Fruit fly (Drosophila melanogaster): ENCODE results near the gene Ahcy.

Ahcy gene

DNA sequence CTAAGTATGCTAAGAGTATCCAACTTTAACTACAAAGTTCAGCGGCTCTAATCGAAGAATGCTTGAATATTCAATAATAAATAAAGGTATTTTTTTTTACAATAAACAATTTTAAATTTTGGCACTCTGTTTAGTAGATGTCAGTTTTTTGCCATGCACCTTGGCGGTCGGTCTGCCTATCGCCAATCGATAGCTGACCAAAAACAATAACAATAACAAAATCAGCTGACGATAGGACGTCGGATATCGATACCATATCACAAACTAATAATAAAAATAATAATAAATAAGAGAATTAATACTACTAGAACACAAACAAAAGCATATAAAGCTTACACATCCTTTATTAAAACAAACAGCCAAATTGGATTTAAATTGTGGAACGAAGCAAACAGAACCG, 36.6 kb downstream of the Ahcy start, which contains the start of gene Gmap (continued):
- TF ChIP-seq sob (GFP tag; IDR thresholded peaks at IDR 0.05): no peak
- TF ChIP-seq CG8359 (GFP tag; optimal IDR thresholded peaks at IDR 0.05; ENCODE audit: borderline replicate concordance): no peak
- no peak for TF ChIP-seq cas (GFP tag; IDR thresholded peaks at IDR 0.05)
- TF ChIP-seq CG6254 (GFP tag; optimal IDR thresholded peaks at IDR 0.05): no peak
- TF ChIP-seq tin (GFP tag; optimal IDR thresholded peaks at IDR 0.05): no peak
- no peak for TF ChIP-seq kah (GFP tag; optimal IDR thresholded peaks at IDR 0.05)
- no peak for TF ChIP-seq Hr3 (GFP tag; optimal IDR thresholded peaks at IDR 0.05)
- no peak for TF ChIP-seq CG17361 (GFP tag; IDR thresholded peaks at IDR 0.05)
- TF ChIP-seq nerfin-2 (GFP tag; IDR thresholded peaks at IDR 0.05; ENCODE audit: partially characterized antibody): peak; percentile 96
- no peak for TF ChIP-seq CTCF (GFP tag; optimal IDR thresholded peaks at IDR 0.05)
- no peak for TF ChIP-seq ara (GFP tag; IDR thresholded peaks at IDR 0.05)
- no peak for TF ChIP-seq Camta (GFP tag; optimal IDR thresholded peaks at IDR 0.05)
- TF ChIP-seq HLH4C (GFP tag; IDR thresholded peaks at IDR 0.05; ENCODE audit: partially characterized antibody): peak; percentile 96
- no peak for TF ChIP-seq p53 (GFP tag; optimal IDR thresholded peaks at IDR 0.05)
- no peak for TF ChIP-seq tup (GFP tag; optimal IDR thresholded peaks at IDR 0.05)
- no peak for TF ChIP-seq oc (tag; optimal IDR thresholded peaks at IDR 0.05)
- TF ChIP-seq CG4404 (GFP tag; IDR thresholded peaks at IDR 0.05): no peak
- no peak for TF ChIP-seq HLHmδ (GFP tag; optimal IDR thresholded peaks at IDR 0.05)
- peak; percentile 82 for TF ChIP-seq vnd (GFP tag; IDR thresholded peaks at IDR 0.05; ENCODE audit: partially characterized antibody)
- no peak for TF ChIP-seq CG12942 (GFP tag; optimal IDR thresholded peaks at IDR 0.05)
- no peak for TF ChIP-seq CG10654 (GFP tag; optimal IDR thresholded peaks at IDR 0.05)
- TF ChIP-seq disco-r (GFP tag; optimal IDR thresholded peaks at IDR 0.05): no peak
- no peak for TF ChIP-seq CG1024 (GFP tag; IDR thresholded peaks at IDR 0.05)
- TF ChIP-seq nerfin-1 (tag; optimal IDR thresholded peaks at IDR 0.05): no peak
- no peak for TF ChIP-seq CG33213 (GFP tag; optimal IDR thresholded peaks at IDR 0.05)
- TF ChIP-seq sens (GFP tag): peak; percentile 3
- TF ChIP-seq zfh2 (GFP tag; optimal IDR thresholded peaks at IDR 0.05): no peak
- peak; percentile 78 for TF ChIP-seq zen2 (GFP tag; IDR thresholded peaks at IDR 0.05; ENCODE audit: partially characterized antibody)
- no peak for TF ChIP-seq Taf1 (GFP tag; IDR thresholded peaks at IDR 0.05)
- no peak for TF ChIP-seq Lhr (GFP tag; optimal IDR thresholded peaks at IDR 0.05)
- TF ChIP-seq dmrt99B (tag; optimal IDR thresholded peaks at IDR 0.05): no peak
- no peak for TF ChIP-seq CG43689 (GFP tag; IDR thresholded peaks at IDR 0.05)
- TF ChIP-seq CG2120 (GFP tag; optimal IDR thresholded peaks at IDR 0.05): no peak
- no peak for TF ChIP-seq jing (GFP tag; optimal IDR thresholded peaks at IDR 0.05)
- no peak for TF ChIP-seq Mes4 (GFP tag; optimal IDR thresholded peaks at IDR 0.05)
- no peak for TF ChIP-seq Hmr (GFP tag; optimal IDR thresholded peaks at IDR 0.05)
- no peak for TF ChIP-seq Doc2 (GFP tag; IDR thresholded peaks at IDR 0.05)
- peak; percentile 71 for TF ChIP-seq MBD-R2 (GFP tag; IDR thresholded peaks at IDR 0.05)
- TF ChIP-seq CG31365 (tag; optimal IDR thresholded peaks at IDR 0.05): no peak
- no peak for TF ChIP-seq CG12071 (GFP tag; optimal IDR thresholded peaks at IDR 0.05)
- peak; percentile 80 for TF ChIP-seq CG16813 (GFP tag; IDR thresholded peaks at IDR 0.05; ENCODE audit: partially characterized antibody)
- peak; percentile 87 for TF ChIP-seq CG14860 (GFP tag; IDR thresholded peaks at IDR 0.05; ENCODE audit: partially characterized antibody)
- TF ChIP-seq maf-S (GFP tag; optimal IDR thresholded peaks at IDR 0.05): no peak
- no peak for TF ChIP-seq az2 (GFP tag; optimal IDR thresholded peaks at IDR 0.05)
- no peak for TF ChIP-seq CG17359 (tag; optimal IDR thresholded peaks at IDR 0.05)
- TF ChIP-seq Optix (GFP tag; IDR thresholded peaks at IDR 0.05): no peak
- TF ChIP-seq CG2202 (tag; optimal IDR thresholded peaks at IDR 0.05): no peak
- no peak for TF ChIP-seq Antp (GFP tag; optimal IDR thresholded peaks at IDR 0.05)
- TF ChIP-seq gce (GFP tag; IDR thresholded peaks at IDR 0.05): no peak
- TF ChIP-seq insv (GFP tag; optimal IDR thresholded peaks at IDR 0.05): no peak
- no peak for TF ChIP-seq Bteb2 (GFP tag; optimal IDR thresholded peaks at IDR 0.05)
- no peak for TF ChIP-seq scrt (GFP tag; optimal IDR thresholded peaks at IDR 0.05)
- no peak for TF ChIP-seq gsb (GFP tag; IDR thresholded peaks at IDR 0.05)
